Worm (Caenorhabditis elegans) whole organism, early embryonic: ENCODE measurements around the gene C07H6.9.

Experiments used
- ama-1 ChIP-seq: fragments of 150-350 bp; optimal IDR thresholded peaks from 2 replicates; lab custom pipeline; 2014
- ceh-13 ChIP-seq: fragments of 200-800 bp; sonication (Bioruptor generic); optimal IDR thresholded peaks from 2 replicates; lab custom pipeline; 2018; ENCODE audit warnings: mild to moderate bottlenecking, missing genetic modification characterization, missing compliant biosample characterization
- pes-1 ChIP-seq: fragments of 200-800 bp; sonication (Bioruptor generic); IDR thresholded peaks from 2 replicates; pipeline ENCODE4 v1.3.6; 2022; ENCODE audit warnings: missing genetic modification reagents, missing genetic modification characterization, missing compliant biosample characterization
- scrt-1 ChIP-seq: fragments of 200-800 bp; sonication (Bioruptor generic); IDR thresholded peaks from 2 replicates; pipeline ENCODE4 v1.3.6; 2022; ENCODE audit warnings: missing genetic modification characterization, missing compliant biosample characterization
- tbx-11 ChIP-seq: fragments of 200-800 bp; sonication (Bioruptor generic); IDR thresholded peaks from 2 replicates; pipeline ENCODE4 v1.3.6; 2022; ENCODE audit warnings: missing genetic modification characterization, missing compliant biosample characterization
- tbx-37 ChIP-seq: fragments of 200-800 bp; sonication (Bioruptor generic); conservative IDR thresholded peaks from 2 replicates; pipeline ENCODE4 v1.3.6; 2022; ENCODE audit warnings: missing genetic modification reagents, missing genetic modification characterization, missing compliant biosample characterization

ce11 chrIII:7494850-7495314 is 4.4 kb downstream of the C07H6.9 start:
- no peak for TF ChIP-seq scrt-1
- TF ChIP-seq ama-1 (lab: Kevin White, UChicago) = no peak
- no peak for TF ChIP-seq ceh-13 (GFP tag; lab: Kevin White, UChicago)
- no peak for TF ChIP-seq pes-1 (GFP tag; lab: Robert Waterston, UW)
- TF ChIP-seq tbx-37 (GFP tag; lab: Robert Waterston, UW) = no peak
- TF ChIP-seq tbx-11 (GFP tag; lab: Robert Waterston, UW) = no peak
